Fruit fly (Drosophila melanogaster): ENCODE results near the gene CG44090.
"Not testable (repeated sequence)": the region's sequence is repeated elsewhere in the genome, so short reads cannot be mapped to it uniquely, and the experiment has no call there.

dm6 chr3R:17456676-17457075 lies 22.4 kb upstream of the CG44090 start, which contains the start of gene CG14330:
- not testable (repeated sequence) for TF ChIP-seq CG8478, CTCF (optimal IDR thresholded peaks at IDR 0.05)
